Fruit fly (Drosophila melanogaster): ENCODE data around the gene sty.

The sty gene

dm6 chr3L:3389666-3390059 lies 35.1 kb downstream of the sty start (continued):
- peak; percentile 3 for TF ChIP-seq Hsf (GFP tag; optimal IDR thresholded peaks at IDR 0.05)
- peak; percentile 47 for TF ChIP-seq corto (GFP tag; optimal IDR thresholded peaks at IDR 0.05)
- no peak for TF ChIP-seq CHES-1-like (GFP tag; optimal IDR thresholded peaks at IDR 0.05)
- no peak for TF ChIP-seq CG13123 (GFP tag; optimal IDR thresholded peaks at IDR 0.05)
- no peak for TF ChIP-seq CG18619 (GFP tag; optimal IDR thresholded peaks at IDR 0.05)
- TF ChIP-seq D (optimal IDR thresholded peaks at IDR 0.05): no peak
- TF ChIP-seq D (GFP tag; optimal IDR thresholded peaks at IDR 0.05): peak; percentile 50
- TF ChIP-seq tin (GFP tag; optimal IDR thresholded peaks at IDR 0.05): peak; percentile 48
- peak; percentile 12 for TF ChIP-seq kay (GFP tag; optimal IDR thresholded peaks at IDR 0.05)
- no peak for TF ChIP-seq lilli (GFP tag; optimal IDR thresholded peaks at IDR 0.05)
- TF ChIP-seq CG1602 (GFP tag; optimal IDR thresholded peaks at IDR 0.05): peak; percentile 28
- TF ChIP-seq CG11456 (GFP tag; IDR thresholded peaks at IDR 0.05): peak; percentile 60; the same call in 1 of the 3 replicates
- peak; percentile 30 for TF ChIP-seq gro (GFP tag; optimal IDR thresholded peaks at IDR 0.05)
- TF ChIP-seq Hr3 (GFP tag; optimal IDR thresholded peaks at IDR 0.05): peak; percentile 33
- peak; percentile 43 for TF ChIP-seq Ptx1 (GFP tag; IDR thresholded peaks at IDR 0.05)
- TF ChIP-seq CG13624 (GFP tag; optimal IDR thresholded peaks at IDR 0.05): no peak
- peak; percentile 74 for TF ChIP-seq CG7839 (tag; optimal IDR thresholded peaks at IDR 0.05)
- TF ChIP-seq Dek (tag; optimal IDR thresholded peaks at IDR 0.05): no peak
- peak; percentile 25 for TF ChIP-seq dmrt11E (tag; optimal IDR thresholded peaks at IDR 0.05)
- peak; percentile 13 for TF ChIP-seq CG17385 (GFP tag; optimal IDR thresholded peaks at IDR 0.05)
- no peak for TF ChIP-seq Doc2 (GFP tag; IDR thresholded peaks at IDR 0.05)
- peak; percentile 13 for TF ChIP-seq CG9727 (GFP tag; optimal IDR thresholded peaks at IDR 0.05)
- peak; percentile 3 for TF ChIP-seq chn (GFP tag; optimal IDR thresholded peaks at IDR 0.05)
- 0 out of 2 replicates have a peak, but pooled peaks have one; percentile 23 for TF ChIP-seq H2.0 (GFP tag; IDR thresholded peaks at IDR 0.05)
- peak; percentile 53 for TF ChIP-seq CG14710 (tag; optimal IDR thresholded peaks at IDR 0.05)
- TF ChIP-seq CG10959 (GFP tag; IDR thresholded peaks at IDR 0.05): no peak
- TF ChIP-seq Nf-YA (GFP tag; IDR thresholded peaks at IDR 0.05): no peak
- TF ChIP-seq bab2 (GFP tag; optimal IDR thresholded peaks at IDR 0.05): peak; percentile 49
- TF ChIP-seq zen (tag; optimal IDR thresholded peaks at IDR 0.05): peak; percentile 13
- peak; percentile 12 for TF ChIP-seq Deaf1 (tag; optimal IDR thresholded peaks at IDR 0.05)
- TF ChIP-seq btn (GFP tag; optimal IDR thresholded peaks at IDR 0.05): no peak
- TF ChIP-seq jigr1 (GFP tag; IDR thresholded peaks at IDR 0.05): 0 out of 3 replicates have a peak, but pooled peaks have one; percentile 16
- peak; percentile 45 for TF ChIP-seq lab (GFP tag; optimal IDR thresholded peaks at IDR 0.05)
- no peak for TF ChIP-seq CG1792 (GFP tag; optimal IDR thresholded peaks at IDR 0.05)
- no peak for TF ChIP-seq Trl (optimal IDR thresholded peaks at IDR 0.05)
- TF ChIP-seq Trl (GFP tag; optimal IDR thresholded peaks at IDR 0.05): no peak
- peak; percentile 43; the same call in 1 of the 2 replicates for TF ChIP-seq E2f1 (GFP tag; IDR thresholded peaks at IDR 0.05)
- TF ChIP-seq CG6272 (GFP tag; IDR thresholded peaks at IDR 0.05): 0 out of 2 replicates have a peak, but pooled peaks have one; percentile 9
- TF ChIP-seq CG2678 (tag; optimal IDR thresholded peaks at IDR 0.05): peak; percentile 70
- no peak for TF ChIP-seq CG8765 (GFP tag; IDR thresholded peaks at IDR 0.05)
- TF ChIP-seq Med (GFP tag): peak; percentile 58
- peak; percentile 60 for TF ChIP-seq CG17829 (tag; optimal IDR thresholded peaks at IDR 0.05)
- TF ChIP-seq Hr78 (GFP tag; optimal IDR thresholded peaks at IDR 0.05): peak in 1 of 2 experiments; percentile 66
- TF ChIP-seq CG6791 (GFP tag; IDR thresholded peaks at IDR 0.05; ENCODE audit: partially characterized antibody): no peak
- peak; percentile 26 for TF ChIP-seq CG31388 (GFP tag; optimal IDR thresholded peaks at IDR 0.05)
- peak in 1 of 2 experiments; percentile 73 for TF ChIP-seq eve (GFP tag; optimal IDR thresholded peaks at IDR 0.05)
- TF ChIP-seq ato (GFP tag; IDR thresholded peaks at IDR 0.05; ENCODE audit: partially characterized antibody): no peak
- peak; percentile 4 for TF ChIP-seq NK7.1 (GFP tag; optimal IDR thresholded peaks at IDR 0.05)
- TF ChIP-seq CG2875 (GFP tag; optimal IDR thresholded peaks at IDR 0.05): peak; percentile 44
- no peak for TF ChIP-seq sens-2 (GFP tag; IDR thresholded peaks at IDR 0.05)
- 0 out of 2 replicates have a peak, but pooled peaks have one; percentile 12 for TF ChIP-seq CG4404 (GFP tag; IDR thresholded peaks at IDR 0.05)
- peak; percentile 28 for TF ChIP-seq CG10209 (GFP tag; optimal IDR thresholded peaks at IDR 0.05)
